Worm (Caenorhabditis elegans) whole organism, L3 larva: Measurements from ENCODE around the gene blos-1.
A peak's percentile ranks its signal among the peaks of the same experiment; 100 is the strongest.

Experiments used
- ZK546.5 ChIP-seq: sonication (generic microtip); optimal IDR thresholded peaks from 2 replicates; lab custom pipeline; 2017; ENCODE audit warnings: missing biosample characterization, missing genetic modification characterization
- aly-2 ChIP-seq: fragments of 150-350 bp; optimal IDR thresholded peaks from 2 replicates; lab custom pipeline; 2014; ENCODE audit warnings: missing biosample characterization, missing genetic modification characterization
- ama-1 ChIP-seq: fragments of 150-350 bp; optimal IDR thresholded peaks from 2 replicates; lab custom pipeline; 2018
- ceh-16 ChIP-seq: sonication (generic microtip); optimal IDR thresholded peaks from 2 replicates; lab custom pipeline; 2017; ENCODE audit warnings: missing biosample characterization, missing genetic modification characterization
- ceh-28 ChIP-seq: fragments of 150-350 bp; optimal IDR thresholded peaks from 2 replicates; lab custom pipeline; 2014; ENCODE audit warnings: missing biosample characterization, missing genetic modification reagents, missing genetic modification characterization
- ceh-82 ChIP-seq: fragments of 150-350 bp; optimal IDR thresholded peaks from 2 replicates; lab custom pipeline; 2014; ENCODE audit warnings: missing biosample characterization, missing genetic modification characterization
- daf-12 ChIP-seq: fragments of 150-350 bp; optimal IDR thresholded peaks from 2 replicates; lab custom pipeline; 2014; ENCODE audit warnings: missing biosample characterization, missing genetic modification reagents, missing genetic modification characterization
- egl-5 ChIP-seq: fragments of 150-350 bp; optimal IDR thresholded peaks from 2 replicates; lab custom pipeline; 2017; ENCODE audit warnings: missing biosample characterization, missing genetic modification reagents, missing genetic modification characterization, inconsistent platforms
- elt-2 ChIP-seq: sonication (generic microtip); optimal IDR thresholded peaks from 2 replicates; lab custom pipeline; 2016; ENCODE audit warnings: missing genetic modification reagents, mild to moderate bottlenecking, missing genetic modification characterization, missing compliant biosample characterization
- elt-3 ChIP-seq, 3 experiments: fragments of 150-350 bp in 1 of 3; sonication (generic microtip) in 2 of 3; optimal IDR thresholded peaks; 2 replicates in 2 of 3; 4 replicates in 1 of 3; lab custom pipeline; 2014 to 2017; ENCODE audit warnings: missing biosample characterization in 3 of 3, missing genetic modification characterization in 3 of 3
- eor-1 ChIP-seq, 2 experiments: fragments of 150-350 bp; optimal IDR thresholded peaks; 2 replicates each; lab custom pipeline; 2014 to 2018; ENCODE audit warnings: missing biosample characterization in 2 of 2, missing genetic modification characterization in 2 of 2
- fkh-2 ChIP-seq: fragments of 150-350 bp; optimal IDR thresholded peaks from 2 replicates; lab custom pipeline; 2014; ENCODE audit warnings: missing biosample characterization, missing genetic modification reagents, missing genetic modification characterization
- hmg-11 ChIP-seq: sonication (generic microtip); optimal IDR thresholded peaks from 2 replicates; lab custom pipeline; 2016; ENCODE audit warnings: missing genetic modification characterization, missing compliant biosample characterization
- lin-15B ChIP-seq: fragments of 150-350 bp; optimal IDR thresholded peaks from 2 replicates; lab custom pipeline; 2014; ENCODE audit warnings: missing biosample characterization, missing genetic modification characterization
- mdl-1 ChIP-seq: fragments of 150-350 bp; optimal IDR thresholded peaks from 2 replicates; lab custom pipeline; 2014; ENCODE audit warnings: missing biosample characterization, missing genetic modification characterization
- mml-1 ChIP-seq: fragments of 150-350 bp; sonication (generic microtip); optimal IDR thresholded peaks from 3 replicates; lab custom pipeline; 2014; ENCODE audit warnings: missing biosample characterization, missing genetic modification characterization
- nhr-12 ChIP-seq: fragments of 150-350 bp; optimal IDR thresholded peaks from 2 replicates; lab custom pipeline; 2014; ENCODE audit warnings: missing biosample characterization, missing genetic modification characterization
- nhr-237 ChIP-seq: fragments of 150-350 bp; optimal IDR thresholded peaks from 2 replicates; lab custom pipeline; 2014; ENCODE audit warnings: missing biosample characterization, missing genetic modification characterization
- nhr-25 ChIP-seq: sonication (generic microtip); optimal IDR thresholded peaks from 2 replicates; lab custom pipeline; 2017; ENCODE audit warnings: missing biosample characterization, missing genetic modification characterization
- nhr-28 ChIP-seq: fragments of 150-350 bp; optimal IDR thresholded peaks from 2 replicates; lab custom pipeline; 2014; ENCODE audit warnings: missing biosample characterization, missing genetic modification characterization
- nhr-43 ChIP-seq: sonication (generic microtip); optimal IDR thresholded peaks from 2 replicates; lab custom pipeline; 2016; ENCODE audit warnings: mild to moderate bottlenecking, missing genetic modification characterization, missing compliant biosample characterization; ENCODE audit not compliant: poor library complexity, severe bottlenecking
- nhr-67 ChIP-seq: fragments of 150-350 bp; optimal IDR thresholded peaks from 2 replicates; lab custom pipeline; 2014; ENCODE audit warnings: missing biosample characterization, missing genetic modification characterization
- nhr-76 ChIP-seq: fragments of 150-350 bp; sonication (generic microtip); optimal IDR thresholded peaks from 5 replicates; lab custom pipeline; 2014; ENCODE audit warnings: missing biosample characterization, missing genetic modification characterization
- nhr-77 ChIP-seq: fragments of 150-350 bp; optimal IDR thresholded peaks from 2 replicates; lab custom pipeline; 2014; ENCODE audit warnings: missing biosample characterization, missing genetic modification characterization
- pha-4 ChIP-seq: fragments of 150-350 bp; optimal IDR thresholded peaks from 2 replicates; lab custom pipeline; 2014; ENCODE audit warnings: missing biosample characterization, missing genetic modification reagents, missing genetic modification characterization
- sea-2 ChIP-seq: fragments of 150-350 bp; sonication (generic microtip); optimal IDR thresholded peaks from 4 replicates; lab custom pipeline; 2014; ENCODE audit warnings: missing biosample characterization, missing genetic modification reagents, missing genetic modification characterization
- skn-1 ChIP-seq: fragments of 150-350 bp; optimal IDR thresholded peaks from 2 replicates; lab custom pipeline; 2014; ENCODE audit warnings: missing biosample characterization, missing genetic modification characterization
- snpc-4 ChIP-seq: fragments of 150-350 bp; optimal IDR thresholded peaks from 2 replicates; lab custom pipeline; 2014; ENCODE audit warnings: missing biosample characterization, missing genetic modification characterization
- unc-62 ChIP-seq: fragments of 150-350 bp; sonication (generic microtip); optimal IDR thresholded peaks from 4 replicates; lab custom pipeline; 2014; ENCODE audit warnings: missing biosample characterization, missing genetic modification reagents, missing genetic modification characterization
- zag-1 ChIP-seq: fragments of 150-350 bp; optimal IDR thresholded peaks from 2 replicates; lab custom pipeline; 2014; ENCODE audit warnings: missing biosample characterization, missing genetic modification characterization
- ztf-11 ChIP-seq: fragments of 150-350 bp; optimal IDR thresholded peaks from 2 replicates; lab custom pipeline; 2014; ENCODE audit warnings: missing biosample characterization, missing genetic modification characterization
- ztf-4 ChIP-seq: fragments of 150-350 bp; optimal IDR thresholded peaks from 2 replicates; lab custom pipeline; 2014; ENCODE audit warnings: missing biosample characterization, missing genetic modification characterization

blos-1 gene

ce11 chrIII:10241332-10241829 is 29.6 kb upstream of the blos-1 start:
- no peak for TF ChIP-seq nhr-67 (tag; lab: Kevin White, UChicago)
- peak; percentile 40 for TF ChIP-seq nhr-43
- TF ChIP-seq nhr-25 (tag; lab: Kevin White, UChicago) = peak; percentile 1

ce11 chrIII:10240073-10240472 is 28.3 kb upstream of the blos-1 start:
- TF ChIP-seq elt-2 = no peak
- no peak for TF ChIP-seq ztf-4 (tag; lab: Kevin White, UChicago)
- TF ChIP-seq aly-2 (tag; lab: Kevin White, UChicago) = no peak
- no peak for TF ChIP-seq snpc-4
- no peak for TF ChIP-seq nhr-76 (tag; lab: Kevin White, UChicago)
- TF ChIP-seq ceh-16 = no peak
- no peak for TF ChIP-seq fkh-2 (tag; lab: Kevin White, UChicago)
- no peak for TF ChIP-seq daf-12
- TF ChIP-seq nhr-28 (tag; lab: Kevin White, UChicago) = no peak
- TF ChIP-seq elt-3 (tag; optimal IDR thresholded peaks at IDR 0.05; lab: Kevin White, UChicago) = no peak

ce11 chrIII:10238448-10239154 is 26.9 kb upstream of the blos-1 start, which contains the start of gene Y70G10A.3:
TSS of gene Y70G10A.3 (plus strand) at chrIII:10239104.
- TF ChIP-seq eor-1 (tag; optimal IDR thresholded peaks at IDR 0.05; lab: Kevin White, UChicago) = no peak
- no peak for TF ChIP-seq ceh-28
- TF ChIP-seq lin-15B = no peak
- no peak for TF ChIP-seq unc-62
- TF ChIP-seq mdl-1 (tag; lab: Kevin White, UChicago) = no peak
- TF ChIP-seq ama-1 (lab: Kevin White, UChicago) = no peak
- TF ChIP-seq pha-4 = no peak
- TF ChIP-seq, all 47 proteins: peak for 0

ce11 chrIII:10236291-10236871 is 24.6 kb upstream of the blos-1 start:
- TF ChIP-seq unc-62 = no peak
- TF ChIP-seq nhr-76 (tag; lab: Kevin White, UChicago) = no peak
- TF ChIP-seq ZK546.5 (tag; lab: Kevin White, UChicago) = no peak
- TF ChIP-seq eor-1 (tag; optimal IDR thresholded peaks at IDR 0.05; lab: Kevin White, UChicago) = no peak
- TF ChIP-seq ztf-4 (tag; lab: Kevin White, UChicago) = peak; percentile 16
- TF ChIP-seq nhr-67 (tag; lab: Kevin White, UChicago) = no peak
- TF ChIP-seq nhr-25 (tag; lab: Kevin White, UChicago) = peak; percentile 25
- TF ChIP-seq fkh-2 (tag; lab: Kevin White, UChicago) = no peak
- TF ChIP-seq snpc-4 = no peak
- no peak for TF ChIP-seq aly-2 (tag; lab: Kevin White, UChicago)
- TF ChIP-seq nhr-43 = peak; percentile 9
- TF ChIP-seq ztf-11 (tag; lab: Kevin White, UChicago) = no peak
- TF ChIP-seq elt-3 (tag; optimal IDR thresholded peaks at IDR 0.05; lab: Kevin White, UChicago) = peak in 1 of 3 experiments; percentile 61
- no peak for TF ChIP-seq mml-1 (tag; lab: Kevin White, UChicago)
- TF ChIP-seq mdl-1 (tag; lab: Kevin White, UChicago) = no peak
- TF ChIP-seq nhr-237 (tag; lab: Kevin White, UChicago) = no peak
- TF ChIP-seq skn-1 = no peak
- no peak for TF ChIP-seq zag-1
- peak; percentile 37 for TF ChIP-seq ama-1 (lab: Kevin White, UChicago)

- TF ChIP-seq ceh-82 = no peak
- TF ChIP-seq sea-2 (GFP tag; lab: Kevin White, UChicago) = no peak
- no peak for TF ChIP-seq hmg-11 (tag; lab: Kevin White, UChicago)
- no peak for TF ChIP-seq elt-3 (tag; optimal IDR thresholded peaks at IDR 0.05; lab: Kevin White, UChicago)
- TF ChIP-seq nhr-12 (tag; lab: Kevin White, UChicago) = no peak
- TF ChIP-seq nhr-77 = no peak
- TF ChIP-seq egl-5 (tag; lab: Kevin White, UChicago) = no peak
- TF ChIP-seq zag-1 = no peak
- TF ChIP-seq nhr-43 = no peak
- TF ChIP-seq skn-1 = no peak
- no peak for TF ChIP-seq ceh-16
These were observed 22.2 kb upstream of the blos-1 start, which contains the start of gene paml-1 for ce11 chrIII:10233979-10234378. TSS of gene paml-1 (minus strand) at chrIII:10234079.
